Worm (Caenorhabditis elegans) whole organism, late embryonic: ENCODE results near the gene erp-44.3.

Experiments used
- ama-1 ChIP-seq: fragments of 150-350 bp; optimal IDR thresholded peaks from 2 replicates; lab custom pipeline; 2014
- ceh-24 ChIP-seq: sonication (generic microtip); optimal IDR thresholded peaks from 2 replicates; lab custom pipeline; 2016; ENCODE audit warnings: mild to moderate bottlenecking, missing genetic modification characterization, missing compliant biosample characterization
- ceh-31 ChIP-seq: sonication (generic microtip); optimal IDR thresholded peaks from 2 replicates; lab custom pipeline; 2016; ENCODE audit warnings: missing genetic modification characterization, missing compliant biosample characterization
- ceh-9 ChIP-seq: sonication (generic microtip); optimal IDR thresholded peaks from 2 replicates; lab custom pipeline; 2016; ENCODE audit warnings: mild to moderate bottlenecking, missing genetic modification characterization, inconsistent platforms, missing compliant biosample characterization
- elt-2 ChIP-seq: sonication (generic microtip); optimal IDR thresholded peaks from 2 replicates; lab custom pipeline; 2016; ENCODE audit warnings: missing genetic modification reagents, missing genetic modification characterization, missing compliant biosample characterization
- fkh-10 ChIP-seq: fragments of 150-350 bp; optimal IDR thresholded peaks from 2 replicates; lab custom pipeline; 2014; ENCODE audit warnings: missing biosample characterization, missing genetic modification reagents, missing genetic modification characterization
- nhr-11 ChIP-seq: fragments of 150-350 bp; optimal IDR thresholded peaks from 2 replicates; lab custom pipeline; 2014; ENCODE audit warnings: missing biosample characterization, missing genetic modification characterization
- pax-1 ChIP-seq: fragments of 150-350 bp; optimal IDR thresholded peaks from 2 replicates; lab custom pipeline; 2014; ENCODE audit warnings: missing biosample characterization, missing genetic modification characterization
- pha-2 ChIP-seq: sonication (generic microtip); optimal IDR thresholded peaks from 2 replicates; lab custom pipeline; 2017; ENCODE audit warnings: mild to moderate bottlenecking, missing genetic modification characterization, missing compliant biosample characterization
- pros-1 ChIP-seq: fragments of 150-350 bp; optimal IDR thresholded peaks from 2 replicates; lab custom pipeline; 2014; ENCODE audit warnings: missing biosample characterization, missing genetic modification reagents, missing genetic modification characterization
- ztf-16 ChIP-seq: sonication (generic microtip); optimal IDR thresholded peaks from 2 replicates; lab custom pipeline; 2017; ENCODE audit warnings: missing genetic modification characterization, missing compliant biosample characterization

DNA sequence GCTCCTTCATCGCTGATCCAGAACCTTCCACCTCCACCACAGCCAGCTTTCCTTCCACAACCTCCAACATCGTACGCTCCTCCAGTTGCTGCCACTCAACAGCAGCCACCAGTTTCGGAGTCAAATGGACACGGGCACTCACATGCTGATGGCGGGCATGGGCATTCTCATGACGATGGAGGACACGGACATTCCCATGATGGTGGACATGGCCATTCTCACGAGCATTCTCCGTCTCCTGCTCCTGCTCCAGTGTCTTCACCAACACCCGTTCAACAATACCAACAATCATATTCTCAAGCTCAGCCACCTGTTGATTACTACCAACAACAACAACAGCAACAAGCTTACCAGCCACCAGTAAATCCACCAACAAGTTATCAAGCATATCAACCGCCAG lies 7.9 kb upstream of the erp-44.3 start:
- TF ChIP-seq ceh-24 (tag; lab: Kevin White, UChicago) (no peak), ceh-9 (no peak), nhr-11 (tag; lab: Kevin White, UChicago) (no peak), ceh-31 (no peak), fkh-10 (GFP tag; lab: Kevin White, UChicago) (no peak), ama-1 (lab: Kevin White, UChicago) (no peak), pros-1 (tag; lab: Kevin White, UChicago) (no peak), ztf-16 (tag; lab: Kevin White, UChicago) (no peak), pha-2 (no peak), elt-2 (tag; lab: Kevin White, UChicago) (no peak), pax-1 (no peak)
